Worm (Caenorhabditis elegans) whole organism, mixed stage, embryonic: ENCODE data around the gene C35D10.1.

Experiments
- M03D4.4 ChIP-seq: sonication (generic microtip); optimal IDR thresholded peaks from 2 replicates; lab custom pipeline; 2017; ENCODE audit warnings: mild to moderate bottlenecking, missing genetic modification characterization, missing compliant biosample characterization
- bed-3 ChIP-seq: fragments of 200-800 bp; sonication (Bioruptor generic); optimal IDR thresholded peaks from 3 replicates; lab custom pipeline; 2018; ENCODE audit warnings: mild to moderate bottlenecking, missing genetic modification characterization, moderate library complexity, missing compliant biosample characterization
- blmp-1 ChIP-seq: fragments of 150-350 bp; optimal IDR thresholded peaks from 2 replicates; lab custom pipeline; 2014; ENCODE audit warnings: missing biosample characterization, missing genetic modification characterization
- ceh-39 ChIP-seq: fragments of 150-350 bp; optimal IDR thresholded peaks from 2 replicates; lab custom pipeline; 2014; ENCODE audit warnings: missing biosample characterization, missing genetic modification characterization
- ceh-43 ChIP-seq: fragments of 200-800 bp; sonication (Bioruptor generic); optimal IDR thresholded peaks from 2 replicates; lab custom pipeline; 2018; ENCODE audit warnings: mild to moderate bottlenecking, missing genetic modification characterization, moderate library complexity, missing compliant biosample characterization
- ces-1 ChIP-seq: fragments of 150-350 bp; optimal IDR thresholded peaks from 2 replicates; lab custom pipeline; 2014; ENCODE audit warnings: missing biosample characterization, missing genetic modification reagents, missing genetic modification characterization
- drap-1 ChIP-seq: fragments of 200-800 bp; sonication (Bioruptor generic); optimal IDR thresholded peaks from 3 replicates; lab custom pipeline; 2018; ENCODE audit warnings: mild to moderate bottlenecking, missing genetic modification characterization, missing compliant biosample characterization
- elt-1 ChIP-seq: sonication (generic microtip); optimal IDR thresholded peaks from 2 replicates; lab custom pipeline; 2017; ENCODE audit warnings: missing genetic modification characterization, mild to moderate bottlenecking, missing compliant biosample characterization, antibody characterized with exemption, moderate library complexity, borderline replicate concordance; ENCODE audit not compliant: insufficient read depth
- elt-3 ChIP-seq: fragments of 150-350 bp; optimal IDR thresholded peaks from 2 replicates; lab custom pipeline; 2014; ENCODE audit warnings: missing biosample characterization, missing genetic modification characterization
- flh-1 ChIP-seq: fragments of 200-800 bp; sonication (Bioruptor generic); optimal IDR thresholded peaks from 2 replicates; lab custom pipeline; 2018; ENCODE audit warnings: mild to moderate bottlenecking, missing genetic modification characterization, moderate library complexity, missing compliant biosample characterization
- ham-2 ChIP-seq: fragments of 200-800 bp; sonication (Bioruptor generic); optimal IDR thresholded peaks from 2 replicates; lab custom pipeline; 2018; ENCODE audit warnings: mild to moderate bottlenecking, missing genetic modification characterization, missing compliant biosample characterization
- hlh-1 ChIP-seq: fragments of 150-350 bp; optimal IDR thresholded peaks from 2 replicates; lab custom pipeline; 2014; ENCODE audit warnings: missing biosample characterization, missing genetic modification reagents, missing genetic modification characterization
- lin-13 ChIP-seq: fragments of 150-350 bp; optimal IDR thresholded peaks from 2 replicates; lab custom pipeline; 2014; ENCODE audit warnings: missing biosample characterization, missing genetic modification characterization
- lin-32 ChIP-seq: fragments of 200-800 bp; sonication (Bioruptor generic); optimal IDR thresholded peaks from 2 replicates; lab custom pipeline; 2018; ENCODE audit warnings: mild to moderate bottlenecking, missing genetic modification characterization, missing compliant biosample characterization
- lsy-2 ChIP-seq: fragments of 150-350 bp; optimal IDR thresholded peaks from 2 replicates; lab custom pipeline; 2014; ENCODE audit warnings: missing biosample characterization, missing genetic modification characterization
- mab-5 ChIP-seq: fragments of 150-350 bp; optimal IDR thresholded peaks from 2 replicates; lab custom pipeline; 2014; ENCODE audit warnings: missing biosample characterization, missing genetic modification characterization
- mep-1 ChIP-seq: fragments of 150-350 bp; optimal IDR thresholded peaks from 2 replicates; lab custom pipeline; 2017; ENCODE audit warnings: missing biosample characterization, missing genetic modification reagents, missing genetic modification characterization, inconsistent platforms
- mls-2 ChIP-seq: sonication (generic microtip); optimal IDR thresholded peaks from 2 replicates; lab custom pipeline; 2016; ENCODE audit warnings: mild to moderate bottlenecking, missing genetic modification characterization, moderate library complexity, missing compliant biosample characterization
- nhr-12 ChIP-seq: fragments of 150-350 bp; optimal IDR thresholded peaks from 2 replicates; lab custom pipeline; 2014; ENCODE audit warnings: missing biosample characterization, missing genetic modification characterization
- nhr-2 ChIP-seq: fragments of 150-350 bp; optimal IDR thresholded peaks from 2 replicates; lab custom pipeline; 2014; ENCODE audit warnings: missing biosample characterization, missing genetic modification characterization
- nhr-237 ChIP-seq: fragments of 150-350 bp; optimal IDR thresholded peaks from 2 replicates; lab custom pipeline; 2014; ENCODE audit warnings: missing biosample characterization, missing genetic modification characterization
- nhr-28 ChIP-seq: fragments of 150-350 bp; optimal IDR thresholded peaks from 2 replicates; lab custom pipeline; 2014; ENCODE audit warnings: missing biosample characterization, missing genetic modification characterization
- nhr-76 ChIP-seq: sonication (generic microtip); optimal IDR thresholded peaks from 2 replicates; lab custom pipeline; 2017; ENCODE audit warnings: missing biosample characterization, missing genetic modification characterization
- pha-4 ChIP-seq: fragments of 150-350 bp; optimal IDR thresholded peaks from 2 replicates; lab custom pipeline; 2018; ENCODE audit warnings: missing biosample characterization, missing genetic modification reagents, missing genetic modification characterization
- snpc-4 ChIP-seq: fragments of 150-350 bp; optimal IDR thresholded peaks from 2 replicates; lab custom pipeline; 2014; ENCODE audit warnings: missing biosample characterization, missing genetic modification characterization
- unc-120 ChIP-seq: sonication (generic microtip); optimal IDR thresholded peaks from 2 replicates; lab custom pipeline; 2017; ENCODE audit warnings: missing genetic modification characterization, missing compliant biosample characterization; ENCODE audit not compliant: poor library complexity, severe bottlenecking
- unc-39 ChIP-seq: fragments of 150-350 bp; optimal IDR thresholded peaks from 2 replicates; lab custom pipeline; 2014; ENCODE audit warnings: missing biosample characterization, missing genetic modification characterization
- ztf-11 ChIP-seq: fragments of 150-350 bp; optimal IDR thresholded peaks from 2 replicates; lab custom pipeline; 2014; ENCODE audit warnings: missing biosample characterization, missing genetic modification characterization

The C35D10.1 gene

DNA sequence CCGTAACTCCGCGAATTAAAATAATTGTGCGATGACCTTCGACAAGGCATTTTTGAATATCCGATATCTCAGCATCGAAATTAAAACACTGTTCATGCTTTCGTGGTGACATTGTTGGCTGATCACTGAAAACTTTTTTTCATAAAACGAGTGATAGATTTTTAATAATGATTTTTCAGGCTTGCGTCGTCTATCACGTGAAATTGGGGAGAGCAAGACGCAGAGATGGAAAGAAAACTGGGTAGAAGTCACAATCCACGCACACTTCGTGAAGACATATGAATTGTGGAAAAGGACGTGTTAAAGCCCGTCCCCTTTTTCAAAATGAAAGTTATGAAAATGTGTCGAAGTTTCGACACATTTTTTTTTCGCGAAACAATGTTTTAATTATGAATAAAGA lies 29.8 kb upstream of the C35D10.1 start, which contains the start of gene nonu-1:
nonu-1 (minus strand) TSS at position 169 of the 400 bp plus-strand sequence.
- TF ChIP-seq snpc-4 (tag; lab: Kevin White, UChicago) (no peak), elt-1 (tag; lab: Kevin White, UChicago) (no peak)
- TF ChIP-seq, all 35 proteins: peak for 0

DNA sequence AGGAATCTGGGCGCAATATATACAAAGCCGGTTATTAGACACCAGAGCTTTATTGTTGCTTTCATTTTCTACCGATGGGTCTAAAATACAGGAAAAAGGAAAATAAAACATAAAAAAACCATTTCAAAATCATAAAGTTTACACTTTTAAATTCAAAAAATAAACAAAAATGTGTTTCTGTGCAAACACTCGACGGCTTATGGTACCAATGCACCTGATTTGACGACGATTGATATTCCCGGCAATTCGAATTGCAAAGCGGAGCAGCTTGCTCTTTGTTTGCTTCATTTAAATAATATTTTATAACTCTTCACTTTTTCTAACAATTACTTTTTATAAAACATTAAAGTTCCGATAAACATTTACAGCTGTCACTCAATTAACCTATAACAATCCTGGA lies 29.4 kb upstream of the C35D10.1 start, which contains the start of gene F26A1.1:
F26A1.1 (plus strand) TSS at position 369 of the 400 bp plus-strand sequence.
- no peak for TF ChIP-seq unc-120 (tag; lab: Kevin White, UChicago)
- no peak for TF ChIP-seq blmp-1
- no peak for TF ChIP-seq drap-1 (GFP tag; lab: Kevin White, UChicago)
- TF ChIP-seq pha-4 (tag; lab: Kevin White, UChicago), result peak; percentile 41
- no peak for TF ChIP-seq nhr-28 (tag; lab: Kevin White, UChicago)
- no peak for TF ChIP-seq lin-13 (tag; lab: Kevin White, UChicago)
- TF ChIP-seq mep-1 (tag; lab: Kevin White, UChicago), result peak; percentile 23
- TF ChIP-seq lin-32 (GFP tag; lab: Kevin White, UChicago), result no peak
- no peak for TF ChIP-seq elt-1 (tag; lab: Kevin White, UChicago)
- peak; percentile 19 for TF ChIP-seq nhr-237
- no peak for TF ChIP-seq flh-1
- TF ChIP-seq ces-1 (GFP tag; lab: Kevin White, UChicago), result peak; percentile 5
- peak; percentile 52 for TF ChIP-seq lsy-2 (tag; lab: Kevin White, UChicago)

DNA sequence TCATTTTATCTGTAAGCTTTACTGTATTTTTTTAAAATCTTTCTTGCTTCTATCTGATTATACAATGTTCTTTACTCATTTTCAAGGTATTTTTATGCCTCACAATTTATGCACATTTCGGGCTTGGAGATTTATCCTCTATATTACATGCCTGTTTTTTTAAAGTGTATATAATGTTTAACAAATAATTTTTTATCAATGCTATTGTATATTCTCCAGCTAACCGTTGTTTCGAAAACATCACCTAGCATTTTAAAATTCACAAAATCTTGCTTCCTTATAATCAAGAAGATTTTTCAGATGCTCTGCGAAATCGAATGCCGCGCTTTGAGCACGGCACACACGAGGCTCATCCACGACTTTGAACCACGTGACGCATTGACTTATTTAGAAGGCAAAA lies 27.5 kb upstream of the C35D10.1 start, which contains the start of gene ced-4:
ced-4 (plus strand) TSS at position 301 of the 400 bp plus-strand sequence.
- TF ChIP-seq ceh-43 (GFP tag; lab: Kevin White, UChicago) (no peak), unc-120 (tag; lab: Kevin White, UChicago) (no peak)

DNA sequence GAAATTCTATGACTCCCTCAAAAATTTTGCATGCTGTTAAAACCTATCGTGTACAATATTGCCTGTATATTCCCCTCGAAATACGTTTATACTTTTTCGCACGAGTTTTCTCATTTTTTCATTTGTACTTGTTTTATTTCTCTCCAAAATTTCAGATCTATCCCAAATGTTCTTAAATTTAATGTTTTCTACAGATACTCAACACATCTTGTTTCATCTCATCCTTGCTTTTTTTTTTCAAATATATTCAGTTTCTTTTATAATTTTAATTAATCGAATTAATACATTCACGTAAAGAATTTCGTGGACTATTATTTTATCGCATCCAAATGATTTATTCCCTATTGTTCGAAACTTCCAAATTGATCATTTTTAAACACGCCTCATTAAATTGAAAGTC lies 24.6 kb upstream of the C35D10.1 start, which contains the start of gene C35D10.8:
C35D10.8 (plus strand) TSS at position 301 of the 400 bp plus-strand sequence.
- no peak for TF ChIP-seq ztf-11 (tag; lab: Kevin White, UChicago)
- no peak for TF ChIP-seq ceh-43 (GFP tag; lab: Kevin White, UChicago)
- TF ChIP-seq nhr-28 (tag; lab: Kevin White, UChicago), result no peak
- TF ChIP-seq nhr-12 (tag; lab: Kevin White, UChicago), result no peak
- no peak for TF ChIP-seq nhr-237
- no peak for TF ChIP-seq mls-2 (tag; lab: Kevin White, UChicago)
- no peak for TF ChIP-seq M03D4.4 (tag; lab: Kevin White, UChicago)
- no peak for TF ChIP-seq mep-1 (tag; lab: Kevin White, UChicago)
- TF ChIP-seq hlh-1 (tag; lab: Kevin White, UChicago), result no peak
- no peak for TF ChIP-seq ham-2 (GFP tag; lab: Kevin White, UChicago)
- no peak for TF ChIP-seq unc-120 (tag; lab: Kevin White, UChicago)
- TF ChIP-seq lsy-2 (tag; lab: Kevin White, UChicago), result no peak
- TF ChIP-seq ceh-39 (tag; lab: Kevin White, UChicago), result no peak
- no peak for TF ChIP-seq nhr-2 (tag; lab: Kevin White, UChicago)

DNA sequence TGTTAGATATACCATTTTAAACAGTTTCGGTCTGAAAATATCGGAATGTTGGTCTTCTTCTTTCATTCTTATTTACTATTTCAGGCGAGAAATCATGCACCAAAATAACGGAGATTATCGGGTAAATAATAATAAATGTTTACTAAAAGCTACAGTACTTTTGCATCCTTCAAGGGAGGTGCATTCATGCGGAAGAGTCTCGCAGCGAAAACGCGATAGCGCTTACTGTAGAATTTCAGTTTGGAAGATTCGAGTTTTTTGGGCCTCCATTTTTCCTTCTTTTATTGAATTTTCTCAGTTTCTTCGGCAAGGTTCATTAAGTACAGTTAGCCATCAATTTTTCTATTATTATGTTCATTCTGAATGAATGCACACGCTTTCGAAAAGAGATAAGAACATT lies 23.4 kb upstream of the C35D10.1 start, which contains the start of gene C35D10.7:
C35D10.7 (plus strand) TSS at position 85 of the 400 bp plus-strand sequence.
- TF ChIP-seq snpc-4 (tag; lab: Kevin White, UChicago), result no peak
- no peak for TF ChIP-seq nhr-76 (tag; lab: Kevin White, UChicago)
- TF ChIP-seq nhr-237, result no peak
- TF ChIP-seq ztf-11 (tag; lab: Kevin White, UChicago), result no peak
- no peak for TF ChIP-seq elt-3 (tag; lab: Kevin White, UChicago)
- no peak for TF ChIP-seq elt-1 (tag; lab: Kevin White, UChicago)
- no peak for TF ChIP-seq unc-39
- TF ChIP-seq nhr-12 (tag; lab: Kevin White, UChicago), result no peak
- no peak for TF ChIP-seq lin-13 (tag; lab: Kevin White, UChicago)
- no peak for TF ChIP-seq flh-1
- TF ChIP-seq hlh-1 (tag; lab: Kevin White, UChicago), result no peak
- TF ChIP-seq ham-2 (GFP tag; lab: Kevin White, UChicago), result no peak
- no peak for TF ChIP-seq lsy-2 (tag; lab: Kevin White, UChicago)
- TF ChIP-seq ceh-43 (GFP tag; lab: Kevin White, UChicago), result no peak
- no peak for TF ChIP-seq pha-4 (tag; lab: Kevin White, UChicago)
- TF ChIP-seq M03D4.4 (tag; lab: Kevin White, UChicago), result no peak
- TF ChIP-seq unc-120 (tag; lab: Kevin White, UChicago), result no peak
- TF ChIP-seq blmp-1, result no peak

DNA sequence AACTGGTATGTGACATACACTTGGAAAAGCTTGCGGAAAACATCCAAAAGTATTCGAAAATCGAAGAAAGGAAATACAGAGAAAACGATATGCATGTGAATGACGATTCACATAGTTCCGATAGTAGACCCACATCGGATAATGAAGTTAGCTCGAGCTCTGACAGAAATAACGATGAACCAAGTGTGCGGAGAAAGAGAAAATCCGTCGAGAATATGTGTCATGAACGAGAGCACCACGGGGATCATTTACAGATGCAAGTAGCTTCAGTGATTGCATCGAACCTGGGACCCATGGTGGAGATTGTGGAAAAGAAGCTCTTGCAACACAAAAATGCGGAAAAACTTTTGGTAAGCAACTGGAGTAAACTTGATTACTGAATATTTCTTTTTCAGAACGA lies 22.6 kb upstream of the C35D10.1 start:
- TF ChIP-seq unc-120 (tag; lab: Kevin White, UChicago) (no peak), ham-2 (GFP tag; lab: Kevin White, UChicago) (no peak), hlh-1 (tag; lab: Kevin White, UChicago) (no peak), ceh-43 (GFP tag; lab: Kevin White, UChicago) (no peak), mab-5 (tag; lab: Kevin White, UChicago) (no peak), nhr-237 (no peak), elt-3 (tag; lab: Kevin White, UChicago) (no peak), bed-3 (GFP tag; lab: Kevin White, UChicago) (no peak)
